Worm (Caenorhabditis elegans) whole organism, L4 larva: Measurements from ENCODE around the gene fzy-1.

Experiments
- D1046.2 ChIP-seq: fragments of 200-800 bp; sonication (Bioruptor generic); IDR thresholded peaks from 2 replicates; pipeline ENCODE4 v1.3.6; 2022; ENCODE audit warnings: missing genetic modification characterization, missing compliant biosample characterization
- Y5F2A.4 ChIP-seq: fragments of 200-800 bp; sonication (Bioruptor generic); optimal IDR thresholded peaks from 2 replicates; lab custom pipeline; 2018; ENCODE audit warnings: mild to moderate bottlenecking, missing genetic modification characterization, missing compliant biosample characterization
- ZK546.5 ChIP-seq, 2 experiments: sonication (generic microtip); optimal IDR thresholded peaks; 2 replicates each; lab custom pipeline; 2017; ENCODE audit warnings: missing biosample characterization in 2 of 2, missing genetic modification characterization in 2 of 2
- ama-1 ChIP-seq: fragments of 150-350 bp; optimal IDR thresholded peaks from 2 replicates; lab custom pipeline; 2014; ENCODE audit warnings: inconsistent platforms, mixed read lengths
- attf-4 ChIP-seq: sonication (generic microtip); optimal IDR thresholded peaks from 3 replicates; lab custom pipeline; 2017; ENCODE audit warnings: missing biosample characterization, missing genetic modification characterization
- ceh-20 ChIP-seq: fragments of 200-800 bp; sonication (Bioruptor generic); IDR thresholded peaks from 2 replicates; pipeline ENCODE4 v1.3.6; 2022; ENCODE audit warnings: missing genetic modification reagents, missing genetic modification characterization, missing compliant biosample characterization
- ceh-62 ChIP-seq: sonication (generic microtip); optimal IDR thresholded peaks from 2 replicates; lab custom pipeline; 2017; ENCODE audit warnings: missing biosample characterization, missing genetic modification characterization
- daf-12 ChIP-seq: fragments of 150-350 bp; optimal IDR thresholded peaks from 2 replicates; lab custom pipeline; 2014; ENCODE audit warnings: missing biosample characterization, missing genetic modification reagents, missing genetic modification characterization
- daf-16 ChIP-seq, 3 experiments: sonication (generic microtip); optimal IDR thresholded peaks; 2 replicates each; lab custom pipeline; 2016 to 2017; ENCODE audit warnings: missing genetic modification characterization in 3 of 3, missing genetic modification reagents in 3 of 3, mild to moderate bottlenecking in 2 of 3, missing compliant biosample characterization in 2 of 3, missing biosample characterization in 1 of 3, moderate library complexity in 1 of 3
- dmd-6 ChIP-seq: fragments of 200-800 bp; sonication (Bioruptor generic); IDR thresholded peaks from 2 replicates; pipeline ENCODE4 v1.3.6; 2022; ENCODE audit warnings: missing genetic modification reagents, missing genetic modification characterization, missing compliant biosample characterization
- dmd-8 ChIP-seq: fragments of 200-800 bp; sonication (Bioruptor generic); IDR thresholded peaks from 2 replicates; pipeline ENCODE4 v1.3.6; 2022; ENCODE audit warnings: missing genetic modification characterization, missing compliant biosample characterization
- fkh-10 ChIP-seq: fragments of 150-350 bp; optimal IDR thresholded peaks from 2 replicates; lab custom pipeline; 2014; ENCODE audit warnings: missing biosample characterization, missing genetic modification reagents, missing genetic modification characterization
- fos-1 ChIP-seq: fragments of 150-350 bp; optimal IDR thresholded peaks from 2 replicates; lab custom pipeline; 2014; ENCODE audit warnings: missing biosample characterization, missing genetic modification characterization
- gei-8 ChIP-seq: fragments of 200-800 bp; sonication (Bioruptor generic); optimal IDR thresholded peaks from 2 replicates; lab custom pipeline; 2018; ENCODE audit warnings: mild to moderate bottlenecking, missing genetic modification characterization, missing compliant biosample characterization
- hif-1 ChIP-seq, 2 experiments: sonication (generic microtip); optimal IDR thresholded peaks; 2 replicates each; lab custom pipeline; 2016 to 2017; ENCODE audit warnings: missing compliant biosample characterization in 2 of 2, missing genetic modification characterization in 2 of 2, missing genetic modification reagents in 2 of 2, missing genotype in 2 of 2, mild to moderate bottlenecking in 1 of 2
- hlh-30 ChIP-seq: sonication (generic microtip); optimal IDR thresholded peaks from 2 replicates; lab custom pipeline; 2017; ENCODE audit warnings: antibody characterized with exemption, mild to moderate bottlenecking, missing genetic modification characterization, missing compliant biosample characterization; ENCODE audit not compliant: insufficient read depth
- hmg-1.1 ChIP-seq: fragments of 200-800 bp; sonication (Bioruptor generic); IDR thresholded peaks from 2 replicates; pipeline ENCODE4 v1.3.6; 2022; ENCODE audit warnings: missing genetic modification reagents, missing genetic modification characterization, missing compliant biosample characterization
- jun-1 ChIP-seq: fragments of 150-350 bp; optimal IDR thresholded peaks from 2 replicates; lab custom pipeline; 2014; ENCODE audit warnings: missing biosample characterization, missing genetic modification reagents, missing genetic modification characterization
- lin-13 ChIP-seq: fragments of 150-350 bp; optimal IDR thresholded peaks from 2 replicates; lab custom pipeline; 2014; ENCODE audit warnings: missing biosample characterization, missing genetic modification reagents, missing genetic modification characterization
- lin-15B ChIP-seq: fragments of 150-350 bp; sonication (generic microtip); optimal IDR thresholded peaks from 3 replicates; lab custom pipeline; 2014; ENCODE audit warnings: missing biosample characterization, missing genetic modification characterization
- lin-29 ChIP-seq: fragments of 200-800 bp; sonication (Bioruptor generic); IDR thresholded peaks from 2 replicates; pipeline ENCODE4 v1.3.6; 2022; ENCODE audit warnings: missing genetic modification reagents, missing genetic modification characterization, missing compliant biosample characterization
- lin-38 ChIP-seq: fragments of 200-800 bp; sonication (Bioruptor generic); IDR thresholded peaks from 2 replicates; pipeline ENCODE4 v1.3.6; 2022; ENCODE audit warnings: missing genetic modification reagents, missing genetic modification characterization, missing compliant biosample characterization
- lin-39 ChIP-seq: fragments of 150-350 bp; optimal IDR thresholded peaks from 2 replicates; lab custom pipeline; 2014; ENCODE audit warnings: missing biosample characterization, missing genetic modification reagents, missing genetic modification characterization
- lsy-2 ChIP-seq, 2 experiments: fragments of 150-350 bp in 1 of 2; sonication (generic microtip) in 1 of 2; optimal IDR thresholded peaks; 2 replicates each; lab custom pipeline; 2014 to 2017; ENCODE audit warnings: missing biosample characterization in 2 of 2, missing genetic modification characterization in 2 of 2
- mdt-29 ChIP-seq: fragments of 200-800 bp; sonication (Bioruptor generic); IDR thresholded peaks from 2 replicates; pipeline ENCODE4 v1.3.6; 2022; ENCODE audit warnings: missing genetic modification reagents, missing genetic modification characterization, missing compliant biosample characterization
- mep-1 ChIP-seq: fragments of 150-350 bp; sonication (generic microtip); optimal IDR thresholded peaks from 3 replicates; lab custom pipeline; 2014; ENCODE audit warnings: missing biosample characterization, missing genetic modification characterization
- mes-2 ChIP-seq: sonication (generic microtip); optimal IDR thresholded peaks from 2 replicates; lab custom pipeline; 2016; ENCODE audit warnings: missing genotype, mild to moderate bottlenecking, missing genetic modification characterization, missing compliant biosample characterization; ENCODE audit not compliant: poor library complexity, severe bottlenecking
- nhr-237 ChIP-seq: sonication (generic microtip); optimal IDR thresholded peaks from 2 replicates; lab custom pipeline; 2017; ENCODE audit warnings: missing biosample characterization, missing genetic modification characterization
- nhr-28 ChIP-seq: fragments of 150-350 bp; optimal IDR thresholded peaks from 2 replicates; lab custom pipeline; 2014; ENCODE audit warnings: missing biosample characterization, missing genetic modification characterization
- nhr-41 ChIP-seq: fragments of 200-800 bp; sonication (Bioruptor generic); IDR thresholded peaks from 2 replicates; pipeline ENCODE4 v1.3.6; 2022; ENCODE audit warnings: missing genetic modification reagents, missing genetic modification characterization, missing compliant biosample characterization
- nhr-77 ChIP-seq: fragments of 150-350 bp; optimal IDR thresholded peaks from 2 replicates; lab custom pipeline; 2014; ENCODE audit warnings: missing biosample characterization, missing genetic modification characterization
- pha-4 ChIP-seq, 2 experiments: fragments of 150-350 bp in 1 of 2; fragments of 200-800 bp in 1 of 2; sonication (Bioruptor generic) in 1 of 2; IDR thresholded peaks in 1 of 2; optimal IDR thresholded peaks in 1 of 2; 2 replicates each; pipeline versions ENCODE4 v1.3.6 to Lab custom; 2014 to 2022; ENCODE audit warnings: missing genetic modification characterization in 2 of 2, missing genetic modification reagents in 2 of 2, missing biosample characterization in 1 of 2, missing compliant biosample characterization in 1 of 2
- php-3 ChIP-seq: fragments of 200-800 bp; sonication (Bioruptor generic); IDR thresholded peaks from 2 replicates; pipeline ENCODE4 v1.3.6; 2022; ENCODE audit warnings: missing genetic modification reagents, missing genetic modification characterization, missing compliant biosample characterization
- rbr-2 ChIP-seq: sonication (generic microtip); optimal IDR thresholded peaks from 2 replicates; lab custom pipeline; 2016; ENCODE audit warnings: missing genotype, missing genetic modification characterization, missing compliant biosample characterization
- saeg-2 ChIP-seq: fragments of 200-800 bp; sonication (Bioruptor generic); IDR thresholded peaks from 2 replicates; pipeline ENCODE4 v1.3.6; 2022; ENCODE audit warnings: missing genetic modification reagents, missing genetic modification characterization, missing compliant biosample characterization
- set-16 ChIP-seq: fragments of 200-800 bp; sonication (Bioruptor generic); IDR thresholded peaks from 2 replicates; pipeline ENCODE4 v1.3.6; 2022; ENCODE audit warnings: missing genetic modification reagents, missing genetic modification characterization, missing compliant biosample characterization
- skn-1 ChIP-seq: fragments of 150-350 bp; optimal IDR thresholded peaks from 2 replicates; lab custom pipeline; 2014; ENCODE audit warnings: missing biosample characterization, missing genetic modification characterization
- spr-3 ChIP-seq: fragments of 200-800 bp; sonication (Bioruptor generic); optimal IDR thresholded peaks from 2 replicates; lab custom pipeline; 2018; ENCODE audit warnings: mild to moderate bottlenecking, missing genetic modification characterization, missing compliant biosample characterization
- tag-97 ChIP-seq: fragments of 200-800 bp; sonication (Bioruptor generic); IDR thresholded peaks from 2 replicates; pipeline ENCODE4 v1.3.6; 2022; ENCODE audit warnings: missing genetic modification characterization, missing compliant biosample characterization
- tra-1 ChIP-seq: fragments of 200-800 bp; sonication (Bioruptor generic); IDR thresholded peaks from 2 replicates; pipeline ENCODE4 v1.3.6; 2022; ENCODE audit warnings: missing genetic modification reagents, missing genetic modification characterization, missing compliant biosample characterization
- unc-130 ChIP-seq: sonication (generic microtip); optimal IDR thresholded peaks from 2 replicates; lab custom pipeline; 2016; ENCODE audit warnings: missing genetic modification reagents, missing genetic modification characterization, missing compliant biosample characterization
- unc-39 ChIP-seq: sonication (generic microtip); optimal IDR thresholded peaks from 2 replicates; lab custom pipeline; 2017; ENCODE audit warnings: missing biosample characterization, missing genetic modification characterization
- unc-62 ChIP-seq, 3 experiments: fragments of 150-350 bp in 1 of 3; sonication (generic microtip); optimal IDR thresholded peaks in 2 of 3; peaks in 1 of 3; 1 replicate in 1 of 3; 2 replicates in 2 of 3; lab custom pipeline; 2014 to 2017; ENCODE audit warnings: missing biosample characterization in 3 of 3, missing genetic modification characterization in 3 of 3, missing genetic modification reagents in 3 of 3, missing genotype in 1 of 3
- vab-7 ChIP-seq: fragments of 200-800 bp; sonication (Bioruptor generic); IDR thresholded peaks from 2 replicates; pipeline ENCODE4 v1.3.6; 2022; ENCODE audit warnings: missing genetic modification reagents, missing genetic modification characterization, missing compliant biosample characterization
- zip-2 ChIP-seq: fragments of 150-350 bp; optimal IDR thresholded peaks from 2 replicates; lab custom pipeline; 2014; ENCODE audit warnings: missing biosample characterization, missing genetic modification characterization
- ztf-7 ChIP-seq: fragments of 150-350 bp; optimal IDR thresholded peaks from 2 replicates; lab custom pipeline; 2014; ENCODE audit warnings: missing biosample characterization, missing genetic modification characterization

The fzy-1 gene

DNA sequence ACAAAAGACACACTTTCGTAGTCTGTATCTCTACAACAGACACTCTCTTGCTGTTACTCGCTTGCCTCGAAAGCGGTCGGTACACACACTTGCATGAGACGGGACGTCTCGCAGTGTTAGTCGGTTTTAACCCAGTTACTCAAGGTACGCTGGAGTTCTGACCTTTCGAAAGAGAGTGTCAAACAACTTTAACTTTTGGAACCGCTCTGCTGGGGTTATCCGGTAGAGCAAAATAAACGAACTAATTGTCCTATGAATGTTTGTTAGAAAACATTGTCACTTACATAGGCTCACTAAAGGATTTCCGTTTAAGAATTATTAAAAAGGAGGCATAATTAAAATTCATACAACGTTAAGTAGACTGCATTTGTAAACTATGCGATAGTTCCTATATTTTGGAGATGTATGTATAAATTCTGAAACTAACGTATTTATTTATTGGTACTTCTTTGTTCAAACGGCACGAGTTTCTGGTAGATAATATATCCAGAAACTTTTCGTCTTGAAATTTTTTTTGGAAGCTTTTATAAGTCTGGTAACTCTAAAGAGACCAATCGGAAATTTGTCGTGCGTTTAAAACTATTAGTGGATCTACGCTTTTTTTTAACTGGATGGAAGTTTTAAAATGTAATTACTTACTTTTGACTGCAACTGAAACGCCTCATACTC, 43.0 kb downstream of the fzy-1 start (continued):
- TF ChIP-seq spr-3 (peak; percentile 99), unc-130 (GFP tag; lab: Kevin White, UChicago) (peak; percentile 34), tag-97 (GFP tag; lab: Robert Waterston, UW) (peak; percentile 30; the same call in 1 of the 2 replicates), fkh-10 (GFP tag; lab: Kevin White, UChicago) (peak; percentile 98), Y5F2A.4 (GFP tag; lab: Kevin White, UChicago) (peak; percentile 86), dmd-6 (GFP tag; lab: Robert Waterston, UW) (peak; percentile 98), gei-8 (GFP tag; lab: Kevin White, UChicago) (peak; percentile 95), fos-1 (peak; percentile 77), hlh-30 (tag; lab: Kevin White, UChicago) (peak; percentile 94), daf-16 (GFP tag; optimal IDR thresholded peaks at IDR 0.05; lab: Kevin White, UChicago) (peak; percentile 83 to 90), daf-16 (tag; optimal IDR thresholded peaks at IDR 0.05; lab: Kevin White, UChicago) (peak; percentile 94), skn-1 (peak; percentile 69), ZK546.5 (tag; optimal IDR thresholded peaks at IDR 0.05; lab: Kevin White, UChicago) (peak; percentile 44 to 74), ztf-7 (tag; lab: Kevin White, UChicago) (peak; percentile 92), daf-12 (tag; lab: Kevin White, UChicago) (no peak), lin-29 (GFP tag; lab: Robert Waterston, UW) (peak; percentile 91), tra-1 (GFP tag; lab: Robert Waterston, UW) (peak; percentile 96), vab-7 (GFP tag; lab: Robert Waterston, UW) (peak; percentile 94), attf-4 (peak; percentile 63), jun-1 (tag; lab: Kevin White, UChicago) (peak; percentile 97), lin-38 (GFP tag; lab: Robert Waterston, UW) (peak; percentile 90), mes-2 (tag; lab: Kevin White, UChicago) (peak; percentile 97), D1046.2 (GFP tag; lab: Robert Waterston, UW) (peak; percentile 93), lin-15B (tag; lab: Kevin White, UChicago) (peak; percentile 65), unc-39 (no peak)

DNA sequence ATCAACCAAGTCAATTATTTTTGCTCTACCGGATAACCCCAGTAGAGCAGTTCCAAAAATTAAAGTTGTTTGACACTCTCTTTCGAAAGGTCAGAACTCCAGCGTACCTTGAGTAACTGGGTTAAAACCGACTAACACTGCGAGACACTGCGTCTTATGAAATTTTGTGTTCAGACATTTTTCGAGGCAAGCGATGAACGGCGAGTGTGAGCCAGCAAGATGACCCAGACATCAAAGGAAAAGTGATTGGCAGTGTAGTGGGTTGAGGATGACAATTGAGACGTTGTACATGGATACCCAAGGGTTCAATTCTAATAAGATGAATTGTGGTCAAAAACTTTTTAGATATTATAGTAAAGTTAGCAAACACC, 43.6 kb downstream of the fzy-1 start:
- TF ChIP-seq hif-1 (tag; optimal IDR thresholded peaks at IDR 0.05; lab: Kevin White, UChicago) (peak in 1 of 2 experiments; percentile 34), Y5F2A.4 (GFP tag; lab: Kevin White, UChicago) (no peak), nhr-237 (no peak), tra-1 (GFP tag; lab: Robert Waterston, UW) (no peak), php-3 (peak; percentile 36; the same call in 1 of the 2 replicates), dmd-8 (GFP tag; lab: Robert Waterston, UW) (0 out of 2 replicates have a peak, but pooled peaks have one; percentile 4), nhr-77 (tag; lab: Kevin White, UChicago) (peak; percentile 15), daf-12 (tag; lab: Kevin White, UChicago) (no peak), lsy-2 (tag; optimal IDR thresholded peaks at IDR 0.05; lab: Kevin White, UChicago) (peak; percentile 0 to 83), D1046.2 (GFP tag; lab: Robert Waterston, UW) (peak; percentile 59; the same call in 1 of the 2 replicates), hlh-30 (tag; lab: Kevin White, UChicago) (peak; percentile 33), nhr-41 (GFP tag; lab: Robert Waterston, UW) (peak; percentile 46; the same call in 1 of the 2 replicates), ama-1 (lab: Kevin White, UChicago) (peak; percentile 99), zip-2 (tag; lab: Kevin White, UChicago) (no peak), lin-13 (GFP tag; lab: Kevin White, UChicago) (peak; percentile 57), rbr-2 (tag; lab: Kevin White, UChicago) (no peak), nhr-28 (tag; lab: Kevin White, UChicago) (peak; percentile 71), ceh-20 (GFP tag; lab: Robert Waterston, UW) (peak; percentile 46), spr-3 (no peak), dmd-6 (GFP tag; lab: Robert Waterston, UW) (peak; percentile 80), lin-39 (tag; lab: Kevin White, UChicago) (no peak), set-16 (GFP tag; lab: Robert Waterston, UW) (no peak), saeg-2 (GFP tag; lab: Robert Waterston, UW) (peak; percentile 47; the same call in 1 of the 2 replicates), mdt-29 (GFP tag; lab: Robert Waterston, UW) (peak; percentile 97), pha-4 (GFP tag; IDR thresholded peaks at IDR 0.05; lab: Robert Waterston, UW) (peak; percentile 16; the same call in 1 of the 2 replicates), pha-4 (tag; optimal IDR thresholded peaks at IDR 0.05; lab: Kevin White, UChicago) (no peak), mep-1 (tag; lab: Kevin White, UChicago) (peak; percentile 76), mes-2 (tag; lab: Kevin White, UChicago) (peak; percentile 81), unc-62 (GFP tag; optimal IDR thresholded peaks at IDR 0.05 in 1 of 2; lab: Kevin White, UChicago) (peak in 1 of 2 experiments; percentile 95), unc-62 (tag; optimal IDR thresholded peaks at IDR 0.05; lab: Kevin White, UChicago) (no peak), ceh-62 (tag; lab: Kevin White, UChicago) (no peak), hmg-1.1 (GFP tag; lab: Robert Waterston, UW) (peak; percentile 8; the same call in 1 of the 2 replicates)
